Worm (Caenorhabditis elegans): ENCODE results near the gene C49F5.3.

ce11 chrX:12022496-12022895 lies 39.1 kb upstream of the C49F5.3 start:
- TF ChIP-seq ref-1 (GFP tag; conservative IDR thresholded peaks at IDR 0.05) (no peak), med-1 (GFP tag; optimal IDR thresholded peaks at IDR 0.05; ENCODE audit: insufficient read depth) (no peak), cog-1 (tag; optimal IDR thresholded peaks at IDR 0.05) (no peak), flt-1 (GFP tag; IDR thresholded peaks at IDR 0.05) (no peak), ztf-23 (GFP tag; IDR thresholded peaks at IDR 0.05) (no peak), ztf-29 (GFP tag; IDR thresholded peaks at IDR 0.05) (no peak), klf-2 (GFP tag; conservative IDR thresholded peaks at IDR 0.05) (no peak)
